Worm (Caenorhabditis elegans) whole organism, young adult: ENCODE data around the gene Y94H6A.2.
A peak's percentile ranks its signal among the peaks of the same experiment; 100 is the strongest.

ENCODE experiments used
- B0035.1 ChIP-seq: sonication (generic microtip); optimal IDR thresholded peaks from 2 replicates; lab custom pipeline; 2016; ENCODE audit warnings: missing genetic modification characterization, mild to moderate bottlenecking, missing compliant biosample characterization, missing genotype, missing genetic modification reagents
- B0336.3 ChIP-seq: fragments of 200-800 bp; sonication (Bioruptor generic); IDR thresholded peaks from 2 replicates; pipeline ENCODE4 v1.3.6; 2022; ENCODE audit warnings: missing genetic modification characterization, missing compliant biosample characterization
- C06A6.2 ChIP-seq: fragments of 200-800 bp; sonication (Bioruptor generic); conservative IDR thresholded peaks from 2 replicates; pipeline ENCODE4 v1.3.6; 2022; ENCODE audit warnings: missing genetic modification characterization, missing compliant biosample characterization
- C17E4.6 ChIP-seq: fragments of 200-800 bp; sonication (Bioruptor generic); IDR thresholded peaks from 2 replicates; pipeline ENCODE4 v1.3.6; 2022; ENCODE audit warnings: missing genetic modification reagents, missing genetic modification characterization, missing compliant biosample characterization
- D2030.7 ChIP-seq: fragments of 200-800 bp; sonication (Bioruptor generic); IDR thresholded peaks from 2 replicates; pipeline ENCODE4 v1.3.6; 2022; ENCODE audit warnings: missing genetic modification reagents, missing genetic modification characterization, missing compliant biosample characterization
- F10E7.11 ChIP-seq: sonication (generic microtip); optimal IDR thresholded peaks from 2 replicates; lab custom pipeline; 2017; ENCODE audit warnings: mild to moderate bottlenecking, missing genetic modification characterization, moderate library complexity, missing compliant biosample characterization
- F33H1.4 ChIP-seq: fragments of 200-800 bp; sonication (Bioruptor generic); IDR thresholded peaks from 2 replicates; pipeline ENCODE4 v1.3.6; 2022; ENCODE audit warnings: missing genetic modification reagents, missing genetic modification characterization, missing compliant biosample characterization
- K11D2.4 ChIP-seq: fragments of 200-800 bp; sonication (Bioruptor generic); IDR thresholded peaks from 2 replicates; pipeline ENCODE4 v1.3.6; 2022; ENCODE audit warnings: missing genetic modification reagents, missing genetic modification characterization, missing compliant biosample characterization
- T26A5.8 ChIP-seq: sonication (generic microtip); optimal IDR thresholded peaks from 2 replicates; lab custom pipeline; 2016; ENCODE audit warnings: missing genetic modification characterization, missing compliant biosample characterization
- Y53G8AR.9 ChIP-seq: fragments of 200-800 bp; sonication (Bioruptor generic); conservative IDR thresholded peaks from 2 replicates; pipeline ENCODE4 v1.3.6; 2022; ENCODE audit warnings: missing genetic modification reagents, missing genetic modification characterization, missing compliant biosample characterization
- atf-7 ChIP-seq: sonication (generic microtip); optimal IDR thresholded peaks from 2 replicates; lab custom pipeline; 2017; ENCODE audit warnings: mild to moderate bottlenecking, missing genetic modification characterization, missing compliant biosample characterization
- attf-3 ChIP-seq: fragments of 200-800 bp; sonication (Bioruptor generic); conservative IDR thresholded peaks from 2 replicates; pipeline ENCODE4 v1.3.6; 2022; ENCODE audit warnings: missing genetic modification reagents, missing genetic modification characterization, missing compliant biosample characterization
- attf-5 ChIP-seq: fragments of 200-800 bp; sonication (Bioruptor generic); optimal IDR thresholded peaks from 2 replicates; lab custom pipeline; 2018; ENCODE audit warnings: mild to moderate bottlenecking, missing genetic modification characterization, missing compliant biosample characterization
- cebp-1 ChIP-seq, 2 experiments: fragments of 200-800 bp in 1 of 2; sonication (Bioruptor generic) in 1 of 2; sonication (generic microtip) in 1 of 2; IDR thresholded peaks in 1 of 2; optimal IDR thresholded peaks in 1 of 2; 2 replicates each; pipeline versions ENCODE4 v1.3.6 to Lab custom; 2017 to 2022; ENCODE audit warnings: missing compliant biosample characterization in 2 of 2, missing genetic modification characterization in 2 of 2, mild to moderate bottlenecking in 1 of 2, missing genetic modification reagents in 1 of 2, moderate library complexity in 1 of 2
- ceh-40 ChIP-seq: fragments of 200-800 bp; sonication (Bioruptor generic); IDR thresholded peaks from 2 replicates; pipeline ENCODE4 v1.3.6; 2022; ENCODE audit warnings: missing genetic modification characterization, missing compliant biosample characterization
- ceh-79 ChIP-seq: sonication (generic microtip); optimal IDR thresholded peaks from 2 replicates; lab custom pipeline; 2017; ENCODE audit warnings: mild to moderate bottlenecking, missing genetic modification characterization, missing compliant biosample characterization
- ceh-91 ChIP-seq: fragments of 200-800 bp; sonication (Bioruptor generic); IDR thresholded peaks from 2 replicates; pipeline ENCODE4 v1.3.6; 2022; ENCODE audit warnings: missing genetic modification reagents, missing genetic modification characterization, missing compliant biosample characterization
- dpl-1 ChIP-seq: fragments of 150-350 bp; optimal IDR thresholded peaks from 2 replicates; lab custom pipeline; 2014; ENCODE audit warnings: missing biosample characterization, missing genetic modification reagents, missing genetic modification characterization
- ekl-4 ChIP-seq: fragments of 200-800 bp; sonication (Bioruptor generic); IDR thresholded peaks from 2 replicates; pipeline ENCODE4 v1.3.6; 2022; ENCODE audit warnings: missing genetic modification reagents, missing genetic modification characterization, missing compliant biosample characterization
- gei-17 ChIP-seq: fragments of 200-800 bp; sonication (Bioruptor generic); optimal IDR thresholded peaks from 2 replicates; lab custom pipeline; 2018; ENCODE audit warnings: mild to moderate bottlenecking, missing genetic modification characterization, missing compliant biosample characterization
- hmg-1.2 ChIP-seq: fragments of 200-800 bp; sonication (Bioruptor generic); IDR thresholded peaks from 2 replicates; pipeline ENCODE4 v1.3.6; 2022; ENCODE audit warnings: missing genetic modification reagents, missing genetic modification characterization, missing compliant biosample characterization
- hsf-1 ChIP-seq: fragments of 200-800 bp; sonication (Bioruptor generic); IDR thresholded peaks from 2 replicates; pipeline ENCODE4 v1.3.6; 2022; ENCODE audit warnings: missing genetic modification reagents, missing genetic modification characterization, missing compliant biosample characterization
- lin-26 ChIP-seq: fragments of 200-800 bp; sonication (Bioruptor generic); IDR thresholded peaks from 2 replicates; pipeline ENCODE4 v1.3.6; 2022; ENCODE audit warnings: missing genetic modification reagents, missing genetic modification characterization, missing compliant biosample characterization
- lin-35 ChIP-seq, 3 experiments: fragments of 150-350 bp in 2 of 3; sonication (generic microtip) in 1 of 3; optimal IDR thresholded peaks; 2 replicates each; lab custom pipeline; 2014 to 2018; ENCODE audit warnings: missing biosample characterization in 3 of 3, missing genetic modification characterization in 3 of 3, missing genetic modification reagents in 3 of 3
- lin-40 ChIP-seq: sonication (generic microtip); optimal IDR thresholded peaks from 2 replicates; lab custom pipeline; 2016; ENCODE audit warnings: missing genetic modification characterization, mild to moderate bottlenecking, missing compliant biosample characterization, missing genotype, missing genetic modification reagents
- lin-54 ChIP-seq: fragments of 200-800 bp; sonication (Bioruptor generic); optimal IDR thresholded peaks from 2 replicates; lab custom pipeline; 2018; ENCODE audit warnings: mild to moderate bottlenecking, missing genetic modification characterization, missing compliant biosample characterization
- lir-1 ChIP-seq: fragments of 200-800 bp; sonication (Bioruptor generic); conservative IDR thresholded peaks from 2 replicates; pipeline ENCODE4 v1.3.6; 2022; ENCODE audit warnings: missing genetic modification reagents, missing genetic modification characterization, missing compliant biosample characterization
- lsl-1 ChIP-seq: fragments of 200-800 bp; sonication (Bioruptor generic); optimal IDR thresholded peaks from 2 replicates; lab custom pipeline; 2018; ENCODE audit warnings: mild to moderate bottlenecking, missing genetic modification characterization, moderate library complexity, missing compliant biosample characterization
- madf-10 ChIP-seq: sonication (generic microtip); optimal IDR thresholded peaks from 2 replicates; lab custom pipeline; 2016; ENCODE audit warnings: mild to moderate bottlenecking, missing genetic modification characterization, missing compliant biosample characterization
- madf-6 ChIP-seq: fragments of 200-800 bp; sonication (Bioruptor generic); IDR thresholded peaks from 2 replicates; pipeline ENCODE4 v1.3.6; 2022; ENCODE audit warnings: missing genetic modification reagents, missing genetic modification characterization, missing compliant biosample characterization
- mcd-1 ChIP-seq: fragments of 200-800 bp; sonication (Bioruptor generic); IDR thresholded peaks from 2 replicates; pipeline ENCODE4 v1.3.6; 2022; ENCODE audit warnings: missing genetic modification reagents, missing genetic modification characterization, missing compliant biosample characterization
- mel-28 ChIP-seq: sonication (generic microtip); optimal IDR thresholded peaks from 2 replicates; lab custom pipeline; 2016; ENCODE audit warnings: borderline replicate concordance, mild to moderate bottlenecking, missing genetic modification characterization, missing compliant biosample characterization
- nfyb-1 ChIP-seq: fragments of 200-800 bp; sonication (Bioruptor generic); IDR thresholded peaks from 2 replicates; pipeline ENCODE4 v1.3.6; 2022; ENCODE audit warnings: missing genetic modification reagents, missing genetic modification characterization, missing compliant biosample characterization
- nhr-80 ChIP-seq: sonication (generic microtip); optimal IDR thresholded peaks from 2 replicates; lab custom pipeline; 2016; ENCODE audit warnings: missing genetic modification characterization, missing compliant biosample characterization
- pbrm-1 ChIP-seq: fragments of 200-800 bp; sonication (Bioruptor generic); IDR thresholded peaks from 2 replicates; pipeline ENCODE4 v1.3.6; 2022; ENCODE audit warnings: missing genetic modification reagents, missing genetic modification characterization, missing compliant biosample characterization
- rcor-1 ChIP-seq: fragments of 200-800 bp; sonication (Bioruptor generic); IDR thresholded peaks from 2 replicates; pipeline ENCODE4 v1.3.6; 2022; ENCODE audit warnings: missing genetic modification reagents, missing genetic modification characterization, missing compliant biosample characterization
- sea-2 ChIP-seq: fragments of 200-800 bp; sonication (Bioruptor generic); IDR thresholded peaks from 2 replicates; pipeline ENCODE4 v1.3.6; 2022; ENCODE audit warnings: missing genetic modification characterization, missing compliant biosample characterization
- snpc-1.3 ChIP-seq: sonication (generic microtip); optimal IDR thresholded peaks from 2 replicates; lab custom pipeline; 2017; ENCODE audit warnings: missing genetic modification characterization, mild to moderate bottlenecking, missing compliant biosample characterization, antibody characterized with exemption, moderate library complexity, missing genotype, missing genetic modification reagents; ENCODE audit not compliant: insufficient read depth
- snpc-3.4 ChIP-seq: sonication (generic microtip); optimal IDR thresholded peaks from 2 replicates; lab custom pipeline; 2017; ENCODE audit warnings: missing genetic modification characterization, mild to moderate bottlenecking, missing compliant biosample characterization, antibody characterized with exemption, moderate library complexity, missing genotype, missing genetic modification reagents
- snpc-4 ChIP-seq, 5 experiments: fragments of 150-350 bp in 1 of 5; sonication (generic microtip) in 4 of 5; optimal IDR thresholded peaks; 2 replicates each; lab custom pipeline; 2014 to 2018; ENCODE audit warnings: missing genetic modification characterization in 5 of 5, missing biosample characterization in 3 of 5, antibody characterized with exemption in 2 of 5, mild to moderate bottlenecking in 2 of 5, missing compliant biosample characterization in 2 of 5, missing genotype in 2 of 5, moderate library complexity in 2 of 5, missing genetic modification reagents in 1 of 5
- tbp1 ChIP-seq: fragments of 200-800 bp; sonication (Bioruptor generic); optimal IDR thresholded peaks from 2 replicates; lab custom pipeline; 2018; ENCODE audit warnings: mild to moderate bottlenecking, missing genetic modification characterization, missing compliant biosample characterization
- tlf-1 ChIP-seq: fragments of 200-800 bp; sonication (Bioruptor generic); optimal IDR thresholded peaks from 2 replicates; lab custom pipeline; 2018; ENCODE audit warnings: mild to moderate bottlenecking, missing genetic modification characterization, missing compliant biosample characterization
- unc-130 ChIP-seq: sonication (generic microtip); optimal IDR thresholded peaks from 2 replicates; lab custom pipeline; 2016; ENCODE audit warnings: missing genetic modification reagents, missing genetic modification characterization, missing compliant biosample characterization
- unc-62 ChIP-seq: fragments of 150-350 bp; optimal IDR thresholded peaks from 2 replicates; lab custom pipeline; 2014; ENCODE audit warnings: missing biosample characterization, missing genetic modification reagents, missing genetic modification characterization
- zfh-2 ChIP-seq: fragments of 200-800 bp; sonication (Bioruptor generic); conservative IDR thresholded peaks from 2 replicates; pipeline ENCODE4 v1.3.6; 2022; ENCODE audit warnings: missing genetic modification reagents, missing genetic modification characterization, missing compliant biosample characterization
- zim-3 ChIP-seq: sonication (generic microtip); optimal IDR thresholded peaks from 2 replicates; lab custom pipeline; 2017; ENCODE audit warnings: mild to moderate bottlenecking, missing genetic modification characterization, moderate library complexity, missing compliant biosample characterization
- ztf-3 ChIP-seq: fragments of 200-800 bp; sonication (Bioruptor generic); optimal IDR thresholded peaks from 2 replicates; lab custom pipeline; 2018; ENCODE audit warnings: mild to moderate bottlenecking, missing genetic modification characterization, missing compliant biosample characterization

The Y94H6A.2 gene

ce11 chrIV:2725784-2726183 lies 4.3 kb upstream of the Y94H6A.2 start, which contains the start of gene ubxn-2 (continued):
- TF ChIP-seq rcor-1 (GFP tag; lab: Robert Waterston, UW) (peak; percentile 56; the same call in 1 of the 2 replicates), T26A5.8 (tag; lab: Kevin White, UChicago) (no peak), zim-3 (tag; lab: Kevin White, UChicago) (no peak), tlf-1 (peak; percentile 56), D2030.7 (GFP tag; lab: Robert Waterston, UW) (peak; percentile 64), madf-10 (no peak), mel-28 (tag; lab: Kevin White, UChicago) (no peak), ekl-4 (GFP tag; lab: Robert Waterston, UW) (peak; percentile 29; the same call in 1 of the 2 replicates), ceh-40 (no peak), lin-40 (tag; lab: Kevin White, UChicago) (peak; percentile 85), madf-6 (GFP tag; lab: Robert Waterston, UW) (peak; percentile 62), lin-35 (GFP tag; optimal IDR thresholded peaks at IDR 0.05; lab: Kevin White, UChicago) (peak in 1 of 3 experiments; percentile 70), gei-17 (GFP tag; lab: Kevin White, UChicago) (peak; percentile 18), hmg-1.2 (peak; percentile 51), mcd-1 (GFP tag; lab: Robert Waterston, UW) (peak; percentile 89), dpl-1 (peak; percentile 48), lir-1 (GFP tag; lab: Robert Waterston, UW) (no peak), attf-3 (peak; percentile 36), sea-2 (no peak), pbrm-1 (GFP tag; lab: Robert Waterston, UW) (peak; percentile 76), zfh-2 (peak; percentile 30; the same call in 1 of the 2 replicates), F10E7.11 (tag; lab: Kevin White, UChicago) (no peak), cebp-1 (GFP tag; IDR thresholded peaks at IDR 0.05; lab: Robert Waterston, UW) (no peak), cebp-1 (tag; optimal IDR thresholded peaks at IDR 0.05; lab: Kevin White, UChicago) (peak; percentile 78), nfyb-1 (GFP tag; lab: Robert Waterston, UW) (peak; percentile 83), snpc-1.3 (tag; lab: Kevin White, UChicago) (peak; percentile 21), B0035.1 (no peak), atf-7 (tag; lab: Kevin White, UChicago) (peak; percentile 33), attf-5 (peak; percentile 64), Y53G8AR.9 (GFP tag; lab: Robert Waterston, UW) (peak; percentile 91), unc-62 (GFP tag; lab: Kevin White, UChicago) (no peak), hsf-1 (GFP tag; lab: Robert Waterston, UW) (peak; percentile 67; the same call in 1 of the 2 replicates), C06A6.2 (GFP tag; lab: Robert Waterston, UW) (no peak), unc-130 (GFP tag; lab: Kevin White, UChicago) (peak; percentile 19), snpc-3.4 (tag; lab: Kevin White, UChicago) (no peak), B0336.3 (GFP tag; lab: Robert Waterston, UW) (peak; percentile 73), nhr-80 (peak; percentile 32), lin-54 (peak; percentile 79), ztf-3 (GFP tag; lab: Kevin White, UChicago) (no peak), lin-26 (GFP tag; lab: Robert Waterston, UW) (no peak), F33H1.4 (GFP tag; lab: Robert Waterston, UW) (peak; percentile 65), lsl-1 (GFP tag; lab: Kevin White, UChicago) (peak; percentile 52), ceh-91 (0 out of 2 replicates have a peak, but pooled peaks have one; percentile 19), C17E4.6 (no peak), snpc-4 (GFP tag; optimal IDR thresholded peaks at IDR 0.05; lab: Kevin White, UChicago) (no peak), snpc-4 (tag; optimal IDR thresholded peaks at IDR 0.05; lab: Kevin White, UChicago) (peak in 2 of 4 experiments; percentile 34 to 49), tbp1 (peak; percentile 58), K11D2.4 (GFP tag; lab: Robert Waterston, UW) (peak; percentile 71), ceh-79 (no peak)
